Worm (Caenorhabditis elegans): ENCODE measurements around the gene mrps-21.

The mrps-21 gene

DNA sequence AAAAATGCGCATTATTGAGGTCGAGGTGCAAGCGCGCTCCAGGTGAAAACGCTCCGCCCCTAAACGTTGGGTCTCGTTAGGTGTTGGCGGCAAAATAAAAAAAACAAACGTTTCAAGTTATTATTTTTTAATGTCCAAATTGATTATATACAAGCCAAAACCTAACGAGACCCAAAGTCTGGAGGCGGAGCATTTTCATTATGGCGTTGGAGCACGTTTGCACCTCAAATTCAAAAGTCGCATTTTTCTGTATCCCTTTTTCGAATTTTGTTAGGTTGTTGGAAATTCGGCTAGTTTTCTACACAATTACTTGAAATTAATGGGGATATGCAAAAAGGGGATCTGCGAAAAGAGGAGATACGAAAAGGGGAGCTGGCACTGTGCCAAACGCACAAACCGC is 1.4 kb downstream of the mrps-21 start, which contains the start of gene col-111:
TSS of gene col-111 (minus strand) at position 101 of the 400 bp plus-strand sequence.
- no peak for TF ChIP-seq mls-2 (tag; optimal IDR thresholded peaks at IDR 0.05)
- no peak for TF ChIP-seq tbx-8 (GFP tag; optimal IDR thresholded peaks at IDR 0.05)
- no peak for TF ChIP-seq ham-2 (GFP tag; optimal IDR thresholded peaks at IDR 0.05)
- no peak for TF ChIP-seq unc-120 (tag; optimal IDR thresholded peaks at IDR 0.05; ENCODE audit: poor library complexity, severe bottlenecking)
- no peak for TF ChIP-seq blmp-1 (tag; optimal IDR thresholded peaks at IDR 0.05)
- TF ChIP-seq hlh-1 (tag; optimal IDR thresholded peaks at IDR 0.05): no peak
- TF ChIP-seq snpc-4 (tag; optimal IDR thresholded peaks at IDR 0.05): no peak
- no peak for TF ChIP-seq nhr-237 (tag; optimal IDR thresholded peaks at IDR 0.05)
- TF ChIP-seq unc-62 (GFP tag; optimal IDR thresholded peaks at IDR 0.05): no peak
- no peak for TF ChIP-seq ces-1 (GFP tag; optimal IDR thresholded peaks at IDR 0.05)
- TF ChIP-seq pha-4 (tag; optimal IDR thresholded peaks at IDR 0.05): no peak
- TF ChIP-seq sptf-1 (tag; optimal IDR thresholded peaks at IDR 0.05): no peak

DNA sequence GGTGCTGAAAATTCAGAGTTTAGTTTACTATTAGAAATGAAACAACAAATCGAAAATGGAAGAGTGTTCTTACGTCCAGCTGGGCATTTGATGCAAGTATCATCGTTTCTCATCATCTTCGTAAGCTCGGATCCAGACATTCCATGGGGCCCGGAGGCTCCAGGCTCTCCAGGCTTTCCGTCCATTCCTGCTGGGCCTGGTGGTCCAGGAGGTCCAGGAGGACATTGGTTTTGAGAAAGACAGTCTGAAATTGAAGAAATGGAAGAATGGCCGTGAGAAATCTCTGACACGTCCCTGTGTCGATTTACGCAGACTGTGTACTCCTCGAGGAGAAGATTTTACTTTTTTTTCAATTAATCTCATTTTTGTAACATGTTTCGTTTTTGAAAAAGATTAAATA is 2.9 kb downstream of the mrps-21 start:
- TF ChIP-seq unc-120 (tag; optimal IDR thresholded peaks at IDR 0.05; ENCODE audit: poor library complexity, severe bottlenecking) (no peak), bed-3 (GFP tag; optimal IDR thresholded peaks at IDR 0.05) (no peak)

- TF ChIP-seq pha-4 (tag; optimal IDR thresholded peaks at IDR 0.05) (no peak), unc-120 (tag; optimal IDR thresholded peaks at IDR 0.05; ENCODE audit: poor library complexity, severe bottlenecking) (no peak), unc-39 (tag; optimal IDR thresholded peaks at IDR 0.05) (no peak), hlh-1 (tag; optimal IDR thresholded peaks at IDR 0.05) (no peak), sem-2 (GFP tag; optimal IDR thresholded peaks at IDR 0.05) (no peak), mep-1 (tag; optimal IDR thresholded peaks at IDR 0.05) (no peak), ztf-11 (tag; optimal IDR thresholded peaks at IDR 0.05) (no peak), bed-3 (GFP tag; optimal IDR thresholded peaks at IDR 0.05) (no peak), ham-2 (GFP tag; optimal IDR thresholded peaks at IDR 0.05) (no peak), cnd-1 (tag; optimal IDR thresholded peaks at IDR 0.05) (no peak), elt-1 (tag; optimal IDR thresholded peaks at IDR 0.05; ENCODE audit: borderline replicate concordance, insufficient read depth) (no peak)
Observed at ce11 chrIV:4655979-4656378, 3.3 kb downstream of the mrps-21 start.

DNA sequence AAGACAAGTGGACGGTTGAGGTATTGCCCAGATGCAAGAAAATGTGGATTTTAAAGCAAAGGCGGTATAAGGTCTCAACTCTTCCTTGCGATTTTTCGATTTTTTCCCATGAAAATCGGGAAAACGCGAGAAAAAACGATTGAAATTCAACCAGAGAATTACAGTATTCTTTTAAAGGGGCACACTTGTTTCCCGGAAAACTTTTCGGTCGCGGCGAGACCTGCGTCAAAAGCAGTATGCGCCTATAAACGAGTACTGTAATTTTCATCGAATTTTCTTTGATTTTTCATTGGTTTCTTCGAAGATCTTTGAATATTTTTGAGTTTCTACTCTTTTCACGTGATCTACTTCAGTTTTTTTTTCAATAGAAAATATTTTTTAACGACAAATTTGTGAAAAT is 5.6 kb downstream of the mrps-21 start:
- TF ChIP-seq M03D4.4 (tag; optimal IDR thresholded peaks at IDR 0.05) (no peak), mls-2 (tag; optimal IDR thresholded peaks at IDR 0.05) (no peak), nhr-28 (tag; optimal IDR thresholded peaks at IDR 0.05) (no peak), lsy-2 (tag; optimal IDR thresholded peaks at IDR 0.05) (no peak), nhr-12 (tag; optimal IDR thresholded peaks at IDR 0.05) (no peak), ceh-43 (GFP tag; optimal IDR thresholded peaks at IDR 0.05) (no peak), ceh-83 (GFP tag; optimal IDR thresholded peaks at IDR 0.05) (no peak), drap-1 (GFP tag; optimal IDR thresholded peaks at IDR 0.05) (no peak), lin-32 (GFP tag; optimal IDR thresholded peaks at IDR 0.05) (no peak), ces-1 (GFP tag; optimal IDR thresholded peaks at IDR 0.05) (no peak), mab-5 (tag; optimal IDR thresholded peaks at IDR 0.05) (no peak), ceh-39 (tag; optimal IDR thresholded peaks at IDR 0.05) (no peak)

- TF ChIP-seq mab-5 (tag; optimal IDR thresholded peaks at IDR 0.05) (no peak), ceh-83 (GFP tag; optimal IDR thresholded peaks at IDR 0.05) (no peak), blmp-1 (tag; optimal IDR thresholded peaks at IDR 0.05) (no peak), cnd-1 (tag; optimal IDR thresholded peaks at IDR 0.05) (no peak), ham-2 (GFP tag; optimal IDR thresholded peaks at IDR 0.05) (no peak), sptf-1 (tag; optimal IDR thresholded peaks at IDR 0.05) (no peak), mep-1 (tag; optimal IDR thresholded peaks at IDR 0.05) (no peak), zip-8 (tag; optimal IDR thresholded peaks at IDR 0.05) (no peak), lin-13 (tag; optimal IDR thresholded peaks at IDR 0.05) (no peak), lsy-2 (tag; optimal IDR thresholded peaks at IDR 0.05) (no peak), nhr-28 (tag; optimal IDR thresholded peaks at IDR 0.05) (no peak), pha-4 (tag; optimal IDR thresholded peaks at IDR 0.05) (no peak), M03D4.4 (tag; optimal IDR thresholded peaks at IDR 0.05) (no peak), mls-2 (tag; optimal IDR thresholded peaks at IDR 0.05) (no peak), flh-1 (GFP tag; optimal IDR thresholded peaks at IDR 0.05) (no peak), drap-1 (GFP tag; optimal IDR thresholded peaks at IDR 0.05) (no peak), unc-39 (tag; optimal IDR thresholded peaks at IDR 0.05) (no peak), lin-32 (GFP tag; optimal IDR thresholded peaks at IDR 0.05) (no peak)
Observed at ce11 chrIV:4652962-4653361, 6.4 kb downstream of the mrps-21 start, which contains the start of gene psr-1. TSS of gene psr-1 (plus strand) at chrIV:4653262.

All from whole organism, mixed stage, embryonic.